Fruit fly (Drosophila melanogaster) whole organism, embryonic: Measurements from ENCODE around the gene Gyf.
A peak's percentile ranks its signal among the peaks of the same experiment; 100 is the strongest.

ENCODE experiments used
- Adf1 ChIP-seq: fragments of 200-800 bp; sonication (Bioruptor generic); IDR thresholded peaks from 2 replicates; pipeline ENCODE4 v1.3.6; 2022; ENCODE audit warnings: missing biosample characterization, missing genetic modification characterization
- CG11085 ChIP-seq: fragments of 200-800 bp; sonication (Bioruptor generic); IDR thresholded peaks from 2 replicates; pipeline ENCODE4 v1.3.6; 2022; ENCODE audit warnings: missing biosample characterization, missing genetic modification characterization
- CG11696 ChIP-seq: fragments of 200-800 bp; sonication (Bioruptor generic); IDR thresholded peaks from 2 replicates; pipeline ENCODE4 v1.3.6; 2022; ENCODE audit warnings: missing biosample characterization, missing genetic modification characterization
- CG12236 ChIP-seq: fragments of 200-800 bp; sonication (Bioruptor generic); optimal IDR thresholded peaks from 2 replicates; lab custom pipeline; 2016; ENCODE audit warnings: missing biosample characterization, missing genetic modification characterization
- CG13424 ChIP-seq: fragments of 200-800 bp; sonication (Bioruptor generic); optimal IDR thresholded peaks from 2 replicates; lab custom pipeline; 2019; ENCODE audit warnings: missing biosample characterization, mild to moderate bottlenecking, missing genetic modification characterization, moderate library complexity
- CG1603 ChIP-seq: fragments of 200-800 bp; sonication (Bioruptor generic); optimal IDR thresholded peaks from 2 replicates; lab custom pipeline; 2019; ENCODE audit warnings: missing biosample characterization, mild to moderate bottlenecking, missing genetic modification characterization, moderate library complexity
- CG17568 ChIP-seq: fragments of 200-800 bp; sonication (Bioruptor generic); optimal IDR thresholded peaks from 2 replicates; lab custom pipeline; 2018; ENCODE audit warnings: missing biosample characterization, mild to moderate bottlenecking, missing genetic modification characterization, moderate library complexity
- CG30020 ChIP-seq: fragments of 200-800 bp; optimal IDR thresholded peaks from 2 replicates; lab custom pipeline; 2019; ENCODE audit warnings: missing biosample characterization, mild to moderate bottlenecking, missing genetic modification characterization, moderate library complexity
- CG33213 ChIP-seq: fragments of 200-800 bp; sonication (Bioruptor generic); optimal IDR thresholded peaks from 3 replicates; lab custom pipeline; 2016; ENCODE audit warnings: missing biosample characterization, missing genetic modification characterization
- CG3407 ChIP-seq: fragments of 200-800 bp; sonication (Bioruptor generic); optimal IDR thresholded peaks from 2 replicates; lab custom pipeline; 2018; ENCODE audit warnings: missing biosample characterization, mild to moderate bottlenecking, missing genetic modification characterization
- CG34422 ChIP-seq: fragments of 200-800 bp; sonication (Bioruptor generic); IDR thresholded peaks from 3 replicates; pipeline ENCODE4 v1.3.6; 2022; ENCODE audit warnings: missing biosample characterization, missing genetic modification characterization
- CG6765 ChIP-seq: fragments of 200-800 bp; sonication (Bioruptor generic); optimal IDR thresholded peaks from 3 replicates; lab custom pipeline; 2017; ENCODE audit warnings: missing biosample characterization, mild to moderate bottlenecking, missing genetic modification characterization
- CG7357 ChIP-seq: fragments of 200-800 bp; sonication (Bioruptor generic); IDR thresholded peaks from 3 replicates; pipeline ENCODE4 v1.3.6; 2022; ENCODE audit warnings: missing biosample characterization, missing genetic modification characterization
- CG7928 ChIP-seq: fragments of 200-800 bp; sonication (Bioruptor generic); optimal IDR thresholded peaks from 2 replicates; lab custom pipeline; 2017; ENCODE audit warnings: missing biosample characterization, mild to moderate bottlenecking, missing genetic modification characterization
- CG8359 ChIP-seq: fragments of 200-800 bp; sonication (Bioruptor generic); optimal IDR thresholded peaks from 2 replicates; lab custom pipeline; 2017; ENCODE audit warnings: missing biosample characterization, mild to moderate bottlenecking, missing genetic modification characterization, borderline replicate concordance
- CG9215 ChIP-seq: fragments of 200-800 bp; sonication (Bioruptor generic); IDR thresholded peaks from 2 replicates; pipeline ENCODE4 v1.3.6; 2022; ENCODE audit warnings: missing biosample characterization, missing genetic modification characterization
- D ChIP-seq, 2 experiments: fragments of 200-800 bp in 1 of 2; fragments of >200 bp in 1 of 2; sonication (Bioruptor generic) in 1 of 2; optimal IDR thresholded peaks; 2 replicates in 1 of 2; 3 replicates in 1 of 2; lab custom pipeline; 2017; ENCODE audit warnings: mild to moderate bottlenecking in 1 of 2, missing biosample characterization in 1 of 2, missing genetic modification characterization in 1 of 2, missing genetic modification reagents in 1 of 2
- Dll ChIP-seq: fragments of 200-800 bp; sonication (Bioruptor generic); IDR thresholded peaks from 4 replicates; pipeline ENCODE4 v1.3.6; 2022; ENCODE audit warnings: missing biosample characterization, missing genetic modification characterization; ENCODE audit not compliant: partially characterized antibody
- Gsc ChIP-seq: fragments of 200-800 bp; sonication (Bioruptor generic); IDR thresholded peaks from 2 replicates; pipeline ENCODE4 v1.3.6; 2022; ENCODE audit warnings: missing biosample characterization, missing genetic modification characterization
- Gug ChIP-seq: fragments of 200-800 bp; sonication (Bioruptor generic); IDR thresholded peaks from 4 replicates; pipeline ENCODE4 v1.3.6; 2022; ENCODE audit warnings: missing biosample characterization, missing genetic modification characterization
- HLH54F ChIP-seq: fragments of 200-800 bp; sonication (Bioruptor generic); optimal IDR thresholded peaks from 3 replicates; lab custom pipeline; 2016; ENCODE audit warnings: missing biosample characterization, missing genetic modification characterization
- Hey ChIP-seq: fragments of 200-800 bp; sonication (Bioruptor generic); optimal IDR thresholded peaks from 3 replicates; lab custom pipeline; 2018; ENCODE audit warnings: missing biosample characterization, mild to moderate bottlenecking, missing genetic modification characterization
- Lhr ChIP-seq: fragments of 200-800 bp; sonication (Bioruptor generic); optimal IDR thresholded peaks from 3 replicates; lab custom pipeline; 2017; ENCODE audit warnings: mild to moderate bottlenecking, missing biosample characterization, missing genetic modification reagents, missing genetic modification characterization
- MBD-R2 ChIP-seq: fragments of 200-800 bp; sonication (Bioruptor generic); IDR thresholded peaks from 2 replicates; pipeline ENCODE4 v1.3.6; 2022; ENCODE audit warnings: missing biosample characterization, missing genetic modification characterization
- Med ChIP-seq: fragments of 200-800 bp; sonication (Bioruptor generic); peaks from one replicate; lab custom pipeline; 2016; ENCODE audit warnings: missing biosample characterization, missing genetic modification characterization, mild to moderate bottlenecking, inconsistent platforms, moderate library complexity
- Nf-YC ChIP-seq: fragments of 200-800 bp; optimal IDR thresholded peaks from 3 replicates; lab custom pipeline; 2019; ENCODE audit warnings: missing biosample characterization, mild to moderate bottlenecking, missing genetic modification characterization, moderate library complexity
- Rx ChIP-seq: fragments of 200-800 bp; sonication (Bioruptor generic); IDR thresholded peaks from 2 replicates; pipeline ENCODE4 v1.3.6; 2022; ENCODE audit warnings: missing biosample characterization, missing genetic modification characterization
- Scr ChIP-seq: fragments of 200-800 bp; sonication (Bioruptor generic); IDR thresholded peaks from 2 replicates; pipeline ENCODE4 v1.3.6; 2022; ENCODE audit warnings: missing biosample characterization, missing genetic modification characterization; ENCODE audit not compliant: partially characterized antibody
- Sry-δ ChIP-seq: fragments of 200-800 bp; sonication (Bioruptor generic); optimal IDR thresholded peaks from 2 replicates; lab custom pipeline; 2016; ENCODE audit warnings: missing biosample characterization, missing genetic modification characterization
- Taf1 ChIP-seq: fragments of 200-800 bp; sonication (Bioruptor generic); IDR thresholded peaks from 2 replicates; pipeline ENCODE4 v1.3.6; 2022; ENCODE audit warnings: missing biosample characterization, missing genetic modification characterization
- Usf ChIP-seq: fragments of 200-800 bp; sonication (Bioruptor generic); optimal IDR thresholded peaks from 2 replicates; lab custom pipeline; 2017; ENCODE audit warnings: missing genotype, missing biosample characterization, missing genetic modification characterization
- abd-A ChIP-seq: fragments of 200-800 bp; sonication (Bioruptor generic); optimal IDR thresholded peaks from 3 replicates; lab custom pipeline; 2019; ENCODE audit warnings: missing biosample characterization, mild to moderate bottlenecking, missing genetic modification characterization, moderate library complexity
- ewg ChIP-seq: fragments of 200-800 bp; sonication (Bioruptor generic); optimal IDR thresholded peaks from 3 replicates; lab custom pipeline; 2017; ENCODE audit warnings: mild to moderate bottlenecking, missing biosample characterization, missing genetic modification reagents, missing genetic modification characterization
- eyg ChIP-seq: fragments of 200-800 bp; sonication (Bioruptor generic); optimal IDR thresholded peaks from 3 replicates; lab custom pipeline; 2016; ENCODE audit warnings: missing biosample characterization, missing genetic modification characterization
- gt ChIP-seq: fragments of 200-800 bp; sonication (Bioruptor generic); IDR thresholded peaks from 2 replicates; pipeline ENCODE4 v1.3.6; 2022; ENCODE audit warnings: missing biosample characterization, missing genetic modification characterization
- hkb ChIP-seq, 2 experiments: fragments of 200-800 bp in 1 of 2; fragments of >200 bp in 1 of 2; sonication (Bioruptor generic) in 1 of 2; IDR thresholded peaks in 1 of 2; optimal IDR thresholded peaks in 1 of 2; 2 replicates each; pipeline versions ENCODE4 v1.3.6 to Lab custom; 2017 to 2022; ENCODE audit warnings: missing biosample characterization in 1 of 2, missing genetic modification characterization in 1 of 2
- lbe ChIP-seq: fragments of 200-800 bp; sonication (Bioruptor generic); optimal IDR thresholded peaks from 2 replicates; lab custom pipeline; 2016; ENCODE audit warnings: missing biosample characterization, mild to moderate bottlenecking, missing genetic modification characterization
- nmo ChIP-seq: fragments of 200-800 bp; sonication (Bioruptor generic); optimal IDR thresholded peaks from 2 replicates; lab custom pipeline; 2018; ENCODE audit warnings: missing biosample characterization, mild to moderate bottlenecking, missing genetic modification characterization, moderate library complexity
- otp ChIP-seq: fragments of 200-800 bp; sonication (Bioruptor generic); IDR thresholded peaks from 3 replicates; pipeline ENCODE4, ENCODE4 v1.3.6; 2022; ENCODE audit warnings: missing biosample characterization, missing genetic modification characterization
- peb ChIP-seq: fragments of 200-800 bp; sonication (Bioruptor generic); IDR thresholded peaks from 2 replicates; pipeline ENCODE4 v1.3.6; 2022; ENCODE audit warnings: missing biosample characterization, missing genetic modification characterization
- pho ChIP-seq: fragments of 200-800 bp; sonication (Bioruptor generic); optimal IDR thresholded peaks from 2 replicates; lab custom pipeline; 2016; ENCODE audit warnings: missing biosample characterization, missing genetic modification characterization
- ro ChIP-seq: fragments of 200-800 bp; sonication (Bioruptor generic); IDR thresholded peaks from 2 replicates; pipeline ENCODE4 v1.3.6; 2022; ENCODE audit warnings: missing biosample characterization, missing genetic modification characterization
- shn ChIP-seq: fragments of 200-800 bp; sonication (Bioruptor generic); optimal IDR thresholded peaks from 3 replicates; lab custom pipeline; 2016; ENCODE audit warnings: missing biosample characterization, missing genetic modification characterization
- stwl ChIP-seq: fragments of 200-800 bp; sonication (Bioruptor generic); optimal IDR thresholded peaks from 3 replicates; lab custom pipeline; 2018; ENCODE audit warnings: missing biosample characterization, mild to moderate bottlenecking, missing genetic modification characterization, moderate library complexity
- tx ChIP-seq: fragments of 200-800 bp; sonication (Bioruptor generic); optimal IDR thresholded peaks from 2 replicates; lab custom pipeline; 2016; ENCODE audit warnings: missing biosample characterization, missing genetic modification characterization
- vnd ChIP-seq: fragments of 200-800 bp; sonication (Bioruptor generic); IDR thresholded peaks from 3 replicates; pipeline ENCODE4 v1.3.6; 2022; ENCODE audit warnings: missing biosample characterization, missing genetic modification characterization; ENCODE audit not compliant: partially characterized antibody

The Gyf gene

DNA sequence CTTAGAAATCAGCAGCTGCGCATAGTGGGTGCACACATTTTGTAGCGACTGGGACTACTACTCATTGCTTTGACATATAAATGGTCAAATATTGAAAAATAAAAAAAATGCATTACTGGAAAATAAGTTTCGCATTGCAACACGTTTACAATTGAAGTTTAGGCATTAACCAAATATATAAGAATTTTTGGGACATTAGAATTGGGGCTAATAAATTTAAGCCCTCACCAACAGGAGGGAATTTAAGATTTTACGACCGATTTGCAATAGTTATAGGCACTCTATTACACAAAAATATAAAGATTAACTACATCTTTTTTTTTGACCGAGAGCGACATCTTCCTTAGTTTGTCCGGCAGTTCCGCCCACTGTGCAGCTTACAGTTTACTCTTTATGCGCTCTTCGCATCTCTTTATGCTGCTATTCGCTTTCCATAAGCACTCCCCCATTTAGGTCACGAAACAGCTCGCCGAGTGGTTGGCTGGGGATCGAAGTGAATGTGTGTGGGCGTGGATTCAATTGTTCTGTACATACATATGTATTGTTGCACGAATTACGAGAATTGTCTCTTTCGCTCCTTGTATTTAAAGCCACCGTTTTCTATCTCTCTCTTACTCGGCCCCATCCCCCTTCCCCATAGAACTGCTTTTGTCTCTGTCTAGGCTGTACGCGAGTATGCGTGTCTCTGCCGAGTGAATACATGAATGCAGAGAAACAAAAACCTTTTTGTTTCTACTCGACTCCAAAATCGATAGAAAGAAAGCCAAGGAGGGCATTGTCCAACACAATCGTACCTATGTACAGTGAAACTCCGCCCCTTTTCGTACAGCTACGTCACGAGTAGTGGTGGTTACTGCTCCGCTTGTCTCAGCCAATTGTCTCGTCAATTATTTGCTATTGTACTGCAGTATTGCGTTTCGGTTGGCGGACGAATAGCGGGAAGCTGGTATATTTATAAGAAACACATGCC lies 59.1 kb downstream of the Gyf start (continued):
- TF ChIP-seq Dll (GFP tag; lab: Robert Waterston, UW) (no peak; the same call in 3 of the 4 replicates), ewg (peak; percentile 86), Nf-YC (peak; percentile 100), CG7928 (GFP tag; lab: Kevin White, UChicago) (peak; percentile 45), Usf (GFP tag; lab: Kevin White, UChicago) (peak; percentile 79), otp (GFP tag; lab: Robert Waterston, UW) (no peak), Rx (GFP tag; lab: Robert Waterston, UW) (peak; percentile 50; the same call in 1 of the 2 replicates), CG11085 (GFP tag; lab: Robert Waterston, UW) (no peak), CG34422 (GFP tag; lab: Robert Waterston, UW) (no peak), CG9215 (GFP tag; lab: Robert Waterston, UW) (no peak; the same call in 1 of the 2 replicates), pho (GFP tag; lab: Kevin White, UChicago) (peak; percentile 81), peb (GFP tag; lab: Robert Waterston, UW) (peak; percentile 53; the same call in 1 of the 2 replicates), gt (GFP tag; lab: Robert Waterston, UW) (no peak; the same call in none of the 2 replicates), Med (GFP tag; lab: Kevin White, UChicago) (peak; percentile 92), MBD-R2 (GFP tag; lab: Robert Waterston, UW) (no peak; the same call in 1 of the 2 replicates), Gug (GFP tag; lab: Robert Waterston, UW) (peak; percentile 65; the same call in 3 of the 4 replicates), CG11696 (GFP tag; lab: Robert Waterston, UW) (peak; percentile 27; the same call in 1 of the 2 replicates), Scr (GFP tag; lab: Robert Waterston, UW) (0 out of 2 replicates have a peak, but pooled peaks have one; percentile 10), abd-A (tag; lab: Kevin White, UChicago) (no peak), HLH54F (GFP tag; lab: Kevin White, UChicago) (peak; percentile 83), hkb (optimal IDR thresholded peaks at IDR 0.05; lab: Kevin White, UChicago) (no peak), hkb (GFP tag; IDR thresholded peaks at IDR 0.05; lab: Robert Waterston, UW) (peak; percentile 81), Sry-δ (GFP tag; lab: Kevin White, UChicago) (peak; percentile 26), stwl (tag; lab: Kevin White, UChicago) (no peak), CG17568 (GFP tag; lab: Kevin White, UChicago) (peak; percentile 60), ro (GFP tag; lab: Robert Waterston, UW) (peak; percentile 45; the same call in 1 of the 2 replicates), Gsc (GFP tag; lab: Robert Waterston, UW) (no peak), CG30020 (no peak), lbe (GFP tag; lab: Kevin White, UChicago) (no peak), Hey (tag; lab: Kevin White, UChicago) (no peak), eyg (GFP tag; lab: Kevin White, UChicago) (peak; percentile 73), Taf1 (GFP tag; lab: Robert Waterston, UW) (0 out of 2 replicates have a peak, but pooled peaks have one; percentile 51), CG3407 (GFP tag; lab: Kevin White, UChicago) (peak; percentile 77), CG13424 (tag; lab: Kevin White, UChicago) (peak; percentile 91), CG33213 (GFP tag; lab: Kevin White, UChicago) (peak; percentile 50), CG1603 (tag; lab: Kevin White, UChicago) (no peak), Adf1 (GFP tag; lab: Robert Waterston, UW) (no peak), nmo (GFP tag; lab: Kevin White, UChicago) (peak; percentile 93), vnd (GFP tag; lab: Robert Waterston, UW) (no peak), Lhr (GFP tag; lab: Kevin White, UChicago) (peak; percentile 51), tx (peak; percentile 87), CG12236 (GFP tag; lab: Kevin White, UChicago) (peak; percentile 73), D (optimal IDR thresholded peaks at IDR 0.05; lab: Kevin White, UChicago) (peak; percentile 42), D (GFP tag; optimal IDR thresholded peaks at IDR 0.05; lab: Kevin White, UChicago) (peak; percentile 84), CG8359 (GFP tag; lab: Kevin White, UChicago) (peak; percentile 55), CG7357 (GFP tag; lab: Robert Waterston, UW) (peak; percentile 63; the same call in 2 of the 3 replicates), CG6765 (peak; percentile 61), shn (GFP tag; lab: Kevin White, UChicago) (peak; percentile 80)
